Worm (Caenorhabditis elegans) whole organism, L4 larva: ENCODE measurements around the gene pqn-2.
A peak's percentile ranks its signal among the peaks of the same experiment; 100 is the strongest.

Experiments used
- F10B5.3 ChIP-seq: sonication (generic microtip); optimal IDR thresholded peaks from 2 replicates; lab custom pipeline; 2016; ENCODE audit warnings: mild to moderate bottlenecking, missing genetic modification characterization, missing compliant biosample characterization
- F49E8.2 ChIP-seq: sonication (generic microtip); optimal IDR thresholded peaks from 2 replicates; lab custom pipeline; 2016; ENCODE audit warnings: missing compliant biosample characterization, mild to moderate bottlenecking, missing genetic modification characterization, borderline replicate concordance
- Y75B8A.6 ChIP-seq: fragments of 200-800 bp; sonication (Bioruptor generic); IDR thresholded peaks from 2 replicates; pipeline ENCODE4 v1.3.6; 2022; ENCODE audit warnings: missing genetic modification reagents, missing genetic modification characterization, missing compliant biosample characterization
- ZK337.2 ChIP-seq: fragments of 200-800 bp; sonication (Bioruptor generic); IDR thresholded peaks from 2 replicates; pipeline ENCODE4 v1.3.6; 2022; ENCODE audit warnings: missing genetic modification reagents, missing genetic modification characterization, missing compliant biosample characterization
- ZK546.5 ChIP-seq, 2 experiments: sonication (generic microtip); optimal IDR thresholded peaks; 2 replicates each; lab custom pipeline; 2017; ENCODE audit warnings: missing biosample characterization in 2 of 2, missing genetic modification characterization in 2 of 2
- aha-1 ChIP-seq: fragments of 150-350 bp; peaks from one replicate; lab custom pipeline; 2014; ENCODE audit warnings: missing biosample characterization, missing genetic modification characterization
- arid-1 ChIP-seq: fragments of 200-800 bp; sonication (Bioruptor generic); conservative IDR thresholded peaks from 2 replicates; pipeline ENCODE4 v1.3.6; 2022; ENCODE audit warnings: missing genetic modification reagents, missing genetic modification characterization, missing compliant biosample characterization
- ceh-44 ChIP-seq: fragments of 200-800 bp; sonication (Bioruptor generic); IDR thresholded peaks from 2 replicates; pipeline ENCODE4 v1.3.6; 2022; ENCODE audit warnings: missing genetic modification reagents, missing genetic modification characterization, missing compliant biosample characterization
- ceh-82 ChIP-seq: sonication (generic microtip); optimal IDR thresholded peaks from 2 replicates; lab custom pipeline; 2017; ENCODE audit warnings: missing biosample characterization, missing genetic modification characterization
- cey-2 ChIP-seq: sonication (generic microtip); optimal IDR thresholded peaks from 3 replicates; lab custom pipeline; 2017; ENCODE audit warnings: missing genetic modification characterization, mild to moderate bottlenecking, missing compliant biosample characterization, antibody characterized with exemption, borderline replicate concordance; ENCODE audit not compliant: insufficient read depth
- ctbp-1 ChIP-seq: fragments of 200-800 bp; sonication (Bioruptor generic); IDR thresholded peaks from 2 replicates; pipeline ENCODE4 v1.3.6; 2022; ENCODE audit warnings: missing genetic modification reagents, missing genetic modification characterization, missing compliant biosample characterization
- daf-16 ChIP-seq, 3 experiments: sonication (generic microtip); optimal IDR thresholded peaks; 2 replicates each; lab custom pipeline; 2016 to 2017; ENCODE audit warnings: missing genetic modification characterization in 3 of 3, missing genetic modification reagents in 3 of 3, mild to moderate bottlenecking in 2 of 3, missing compliant biosample characterization in 2 of 3, missing biosample characterization in 1 of 3, moderate library complexity in 1 of 3
- dmd-6 ChIP-seq: fragments of 200-800 bp; sonication (Bioruptor generic); IDR thresholded peaks from 2 replicates; pipeline ENCODE4 v1.3.6; 2022; ENCODE audit warnings: missing genetic modification reagents, missing genetic modification characterization, missing compliant biosample characterization
- dmd-8 ChIP-seq: fragments of 200-800 bp; sonication (Bioruptor generic); IDR thresholded peaks from 2 replicates; pipeline ENCODE4 v1.3.6; 2022; ENCODE audit warnings: missing genetic modification characterization, missing compliant biosample characterization
- dpl-1 ChIP-seq: fragments of 150-350 bp; optimal IDR thresholded peaks from 2 replicates; lab custom pipeline; 2014; ENCODE audit warnings: missing biosample characterization, missing genetic modification reagents, missing genetic modification characterization
- duxl-1 ChIP-seq: sonication (generic microtip); optimal IDR thresholded peaks from 2 replicates; lab custom pipeline; 2016; ENCODE audit warnings: mild to moderate bottlenecking, missing genetic modification characterization, moderate library complexity, missing compliant biosample characterization; ENCODE audit not compliant: poor library complexity
- dve-1 ChIP-seq: sonication (generic microtip); optimal IDR thresholded peaks from 2 replicates; lab custom pipeline; 2017; ENCODE audit warnings: antibody characterized with exemption, mild to moderate bottlenecking, missing genetic modification characterization, missing compliant biosample characterization; ENCODE audit not compliant: insufficient read depth
- fos-1 ChIP-seq: fragments of 150-350 bp; optimal IDR thresholded peaks from 2 replicates; lab custom pipeline; 2014; ENCODE audit warnings: missing biosample characterization, missing genetic modification characterization
- hif-1 ChIP-seq, 2 experiments: sonication (generic microtip); optimal IDR thresholded peaks; 2 replicates each; lab custom pipeline; 2016 to 2017; ENCODE audit warnings: missing compliant biosample characterization in 2 of 2, missing genetic modification characterization in 2 of 2, missing genetic modification reagents in 2 of 2, missing genotype in 2 of 2, mild to moderate bottlenecking in 1 of 2
- hlh-11 ChIP-seq: fragments of 200-800 bp; sonication (Bioruptor generic); optimal IDR thresholded peaks from 2 replicates; lab custom pipeline; 2018; ENCODE audit warnings: mild to moderate bottlenecking, missing genetic modification characterization, missing compliant biosample characterization
- hlh-30 ChIP-seq: sonication (generic microtip); optimal IDR thresholded peaks from 2 replicates; lab custom pipeline; 2017; ENCODE audit warnings: antibody characterized with exemption, mild to moderate bottlenecking, missing genetic modification characterization, missing compliant biosample characterization; ENCODE audit not compliant: insufficient read depth
- lim-7 ChIP-seq: fragments of 200-800 bp; sonication (Bioruptor generic); IDR thresholded peaks from 2 replicates; pipeline ENCODE4 v1.3.6; 2022; ENCODE audit warnings: missing genetic modification characterization, missing compliant biosample characterization
- lin-13 ChIP-seq: fragments of 150-350 bp; optimal IDR thresholded peaks from 2 replicates; lab custom pipeline; 2014; ENCODE audit warnings: missing biosample characterization, missing genetic modification reagents, missing genetic modification characterization
- lir-3 ChIP-seq: sonication (generic microtip); optimal IDR thresholded peaks from 2 replicates; lab custom pipeline; 2016; ENCODE audit warnings: mild to moderate bottlenecking, missing genetic modification characterization, missing compliant biosample characterization
- lsy-2 ChIP-seq, 2 experiments: fragments of 150-350 bp in 1 of 2; sonication (generic microtip) in 1 of 2; optimal IDR thresholded peaks; 2 replicates each; lab custom pipeline; 2014 to 2017; ENCODE audit warnings: missing biosample characterization in 2 of 2, missing genetic modification characterization in 2 of 2
- madf-5 ChIP-seq, 2 experiments: fragments of 200-800 bp; sonication (Bioruptor generic); IDR thresholded peaks; 2 replicates each; pipeline ENCODE4 v1.3.6; 2022; ENCODE audit warnings: missing compliant biosample characterization in 2 of 2, missing genetic modification characterization in 2 of 2
- mdt-29 ChIP-seq: fragments of 200-800 bp; sonication (Bioruptor generic); IDR thresholded peaks from 2 replicates; pipeline ENCODE4 v1.3.6; 2022; ENCODE audit warnings: missing genetic modification reagents, missing genetic modification characterization, missing compliant biosample characterization
- mes-2 ChIP-seq: sonication (generic microtip); optimal IDR thresholded peaks from 2 replicates; lab custom pipeline; 2016; ENCODE audit warnings: missing genotype, mild to moderate bottlenecking, missing genetic modification characterization, missing compliant biosample characterization; ENCODE audit not compliant: poor library complexity, severe bottlenecking
- mxl-2 ChIP-seq: fragments of 200-800 bp; sonication (Bioruptor generic); conservative IDR thresholded peaks from 2 replicates; pipeline ENCODE4 v1.3.6; 2022; ENCODE audit warnings: missing genetic modification reagents, missing genetic modification characterization, missing compliant biosample characterization
- mxl-3 ChIP-seq: fragments of 200-800 bp; sonication (Bioruptor generic); optimal IDR thresholded peaks from 2 replicates; lab custom pipeline; 2018; ENCODE audit warnings: mild to moderate bottlenecking, missing genetic modification characterization, missing compliant biosample characterization
- nhr-102 ChIP-seq: sonication (generic microtip); optimal IDR thresholded peaks from 2 replicates; lab custom pipeline; 2016; ENCODE audit warnings: mild to moderate bottlenecking, missing genetic modification characterization, moderate library complexity, missing compliant biosample characterization
- nhr-28 ChIP-seq: fragments of 150-350 bp; optimal IDR thresholded peaks from 2 replicates; lab custom pipeline; 2014; ENCODE audit warnings: missing biosample characterization, missing genetic modification characterization
- nhr-41 ChIP-seq: fragments of 200-800 bp; sonication (Bioruptor generic); IDR thresholded peaks from 2 replicates; pipeline ENCODE4 v1.3.6; 2022; ENCODE audit warnings: missing genetic modification reagents, missing genetic modification characterization, missing compliant biosample characterization
- nhr-42 ChIP-seq: fragments of 200-800 bp; sonication (Bioruptor generic); IDR thresholded peaks from 2 replicates; pipeline ENCODE4 v1.3.6; 2022; ENCODE audit warnings: missing genetic modification characterization, missing compliant biosample characterization
- nhr-6 ChIP-seq: fragments of 150-350 bp; optimal IDR thresholded peaks from 2 replicates; lab custom pipeline; 2014; ENCODE audit warnings: missing biosample characterization, missing genetic modification characterization
- nhr-77 ChIP-seq: fragments of 150-350 bp; optimal IDR thresholded peaks from 2 replicates; lab custom pipeline; 2014; ENCODE audit warnings: missing biosample characterization, missing genetic modification characterization
- pqm-1 ChIP-seq: sonication (generic microtip); optimal IDR thresholded peaks from 2 replicates; lab custom pipeline; 2017; ENCODE audit warnings: missing biosample characterization, missing genetic modification characterization
- saeg-2 ChIP-seq: fragments of 200-800 bp; sonication (Bioruptor generic); IDR thresholded peaks from 2 replicates; pipeline ENCODE4 v1.3.6; 2022; ENCODE audit warnings: missing genetic modification reagents, missing genetic modification characterization, missing compliant biosample characterization
- sdz-12 ChIP-seq: fragments of 200-800 bp; sonication (Bioruptor generic); optimal IDR thresholded peaks from 2 replicates; lab custom pipeline; 2018; ENCODE audit warnings: mild to moderate bottlenecking, missing genetic modification characterization, missing compliant biosample characterization
- set-16 ChIP-seq: fragments of 200-800 bp; sonication (Bioruptor generic); IDR thresholded peaks from 2 replicates; pipeline ENCODE4 v1.3.6; 2022; ENCODE audit warnings: missing genetic modification reagents, missing genetic modification characterization, missing compliant biosample characterization
- spr-1 ChIP-seq: sonication (generic microtip); optimal IDR thresholded peaks from 2 replicates; lab custom pipeline; 2016; ENCODE audit warnings: mild to moderate bottlenecking, missing genetic modification characterization, missing compliant biosample characterization
- spr-3 ChIP-seq: fragments of 200-800 bp; sonication (Bioruptor generic); optimal IDR thresholded peaks from 2 replicates; lab custom pipeline; 2018; ENCODE audit warnings: mild to moderate bottlenecking, missing genetic modification characterization, missing compliant biosample characterization
- unc-130 ChIP-seq: sonication (generic microtip); optimal IDR thresholded peaks from 2 replicates; lab custom pipeline; 2016; ENCODE audit warnings: missing genetic modification reagents, missing genetic modification characterization, missing compliant biosample characterization
- unc-39 ChIP-seq: sonication (generic microtip); optimal IDR thresholded peaks from 2 replicates; lab custom pipeline; 2017; ENCODE audit warnings: missing biosample characterization, missing genetic modification characterization
- unc-62 ChIP-seq, 3 experiments: fragments of 150-350 bp in 1 of 3; sonication (generic microtip); optimal IDR thresholded peaks in 2 of 3; peaks in 1 of 3; 1 replicate in 1 of 3; 2 replicates in 2 of 3; lab custom pipeline; 2014 to 2017; ENCODE audit warnings: missing biosample characterization in 3 of 3, missing genetic modification characterization in 3 of 3, missing genetic modification reagents in 3 of 3, missing genotype in 1 of 3
- zip-11 ChIP-seq: fragments of 200-800 bp; sonication (Bioruptor generic); IDR thresholded peaks from 2 replicates; pipeline ENCODE4 v1.3.6; 2022; ENCODE audit warnings: missing genetic modification characterization, missing compliant biosample characterization

pqn-2 gene

DNA sequence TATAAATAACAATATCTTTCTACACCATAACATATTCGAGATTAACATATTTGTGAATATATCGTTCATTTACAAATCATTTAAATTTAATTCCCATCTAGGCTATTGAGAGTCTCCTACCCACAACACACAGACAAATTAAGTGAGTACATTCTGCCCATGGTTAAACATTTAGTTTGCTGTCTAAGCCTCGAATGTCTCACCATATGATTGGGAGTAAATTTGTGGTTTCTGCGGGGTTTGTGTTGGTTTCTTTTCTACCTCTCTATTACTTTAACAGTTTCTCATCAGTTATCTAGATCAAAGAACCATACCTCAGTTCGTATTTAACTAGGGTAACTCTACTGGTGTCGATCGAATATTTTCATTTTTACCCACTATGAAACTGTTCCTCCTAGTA, 16.2 kb downstream of the pqn-2 start, which contains the start of gene ugt-2:
Gene ugt-2, plus strand, starts transcription at position 371 of the 400 bp plus-strand sequence.
- TF ChIP-seq hlh-30 (tag; lab: Kevin White, UChicago) (peak; percentile 2), fos-1 (tag; lab: Kevin White, UChicago) (no peak), unc-130 (GFP tag; lab: Kevin White, UChicago) (no peak), duxl-1 (tag; lab: Kevin White, UChicago) (no peak), nhr-28 (tag; lab: Kevin White, UChicago) (peak; percentile 68), ceh-44 (GFP tag; lab: Robert Waterston, UW) (no peak), cey-2 (tag; lab: Kevin White, UChicago) (no peak), arid-1 (no peak), unc-62 (GFP tag; optimal IDR thresholded peaks at IDR 0.05 in 1 of 2; lab: Kevin White, UChicago) (peak in 1 of 2 experiments; percentile 89), unc-62 (tag; optimal IDR thresholded peaks at IDR 0.05; lab: Kevin White, UChicago) (no peak), F10B5.3 (no peak), ZK337.2 (no peak), mes-2 (no peak), lim-7 (no peak), daf-16 (GFP tag; optimal IDR thresholded peaks at IDR 0.05; lab: Kevin White, UChicago) (no peak), daf-16 (tag; optimal IDR thresholded peaks at IDR 0.05; lab: Kevin White, UChicago) (peak; percentile 39), mxl-3 (no peak), nhr-6 (tag; lab: Kevin White, UChicago) (no peak), F49E8.2 (no peak), nhr-42 (no peak), set-16 (GFP tag; lab: Robert Waterston, UW) (no peak), sdz-12 (GFP tag; lab: Kevin White, UChicago) (no peak), Y75B8A.6 (GFP tag; lab: Robert Waterston, UW) (no peak), saeg-2 (GFP tag; lab: Robert Waterston, UW) (no peak), pqm-1 (tag; lab: Kevin White, UChicago) (peak; percentile 74), aha-1 (no peak), dmd-8 (GFP tag; lab: Robert Waterston, UW) (no peak), nhr-77 (peak; percentile 33), lsy-2 (tag; optimal IDR thresholded peaks at IDR 0.05; lab: Kevin White, UChicago) (no peak), lin-13 (no peak), hif-1 (tag; optimal IDR thresholded peaks at IDR 0.05; lab: Kevin White, UChicago) (no peak), dmd-6 (peak; percentile 63), dpl-1 (no peak), unc-39 (tag; lab: Kevin White, UChicago) (no peak), dve-1 (tag; lab: Kevin White, UChicago) (peak; percentile 15), ctbp-1 (GFP tag; lab: Robert Waterston, UW) (no peak), zip-11 (GFP tag; lab: Robert Waterston, UW) (no peak), mxl-2 (GFP tag; lab: Robert Waterston, UW) (no peak), spr-1 (tag; lab: Kevin White, UChicago) (no peak), hlh-11 (tag; lab: Kevin White, UChicago) (no peak), madf-5 (GFP tag; IDR thresholded peaks at IDR 0.05; lab: Robert Waterston, UW) (no peak), spr-3 (no peak), ceh-82 (tag; lab: Kevin White, UChicago) (no peak), ZK546.5 (tag; optimal IDR thresholded peaks at IDR 0.05; lab: Kevin White, UChicago) (no peak), lir-3 (tag; lab: Kevin White, UChicago) (no peak), mdt-29 (GFP tag; lab: Robert Waterston, UW) (no peak), nhr-102 (tag; lab: Kevin White, UChicago) (no peak), nhr-41 (GFP tag; lab: Robert Waterston, UW) (no peak)
- TF ChIP-seq, all 104 proteins: peak for 8
